Worm (Caenorhabditis elegans) whole organism, L1 larva: ENCODE measurements around the gene exc-5.

Experiments
- ceh-88 ChIP-seq: fragments of 200-800 bp; sonication (Bioruptor generic); IDR thresholded peaks from 2 replicates; pipeline ENCODE4 v1.3.6; 2022; ENCODE audit warnings: missing genetic modification characterization, missing compliant biosample characterization
- dpl-1 ChIP-seq, 3 experiments: fragments of 150-350 bp in 2 of 3; sonication (generic microtip) in 1 of 3; optimal IDR thresholded peaks; 2 replicates each; lab custom pipeline; 2014 to 2017; ENCODE audit warnings: missing biosample characterization in 3 of 3, missing genetic modification characterization in 3 of 3, missing genetic modification reagents in 3 of 3
- dsc-1 ChIP-seq: sonication (generic microtip); optimal IDR thresholded peaks from 2 replicates; lab custom pipeline; 2016; ENCODE audit warnings: mild to moderate bottlenecking, missing genetic modification characterization, missing compliant biosample characterization
- efl-1 ChIP-seq, 4 experiments: fragments of 150-350 bp; optimal IDR thresholded peaks in 3 of 4; peaks in 1 of 4; 1 replicate in 1 of 4; 2 replicates in 3 of 4; lab custom pipeline; 2014; ENCODE audit warnings: missing biosample characterization in 2 of 4, missing genetic modification characterization in 2 of 4, missing genetic modification reagents in 2 of 4
- elt-3 ChIP-seq, 6 experiments: fragments of 150-350 bp in 1 of 6; sonication (generic microtip); optimal IDR thresholded peaks; 2 replicates each; lab custom pipeline; 2017 to 2018; ENCODE audit warnings: missing biosample characterization in 6 of 6, missing genetic modification characterization in 6 of 6, inconsistent platforms in 1 of 6
- ets-5 ChIP-seq: fragments of 200-800 bp; sonication (Bioruptor generic); IDR thresholded peaks from 2 replicates; pipeline ENCODE4 v1.3.6; 2022; ENCODE audit warnings: missing genetic modification characterization, missing compliant biosample characterization
- fkh-10 ChIP-seq: sonication (generic microtip); optimal IDR thresholded peaks from 2 replicates; lab custom pipeline; 2017; ENCODE audit warnings: missing biosample characterization, missing genetic modification reagents, missing genetic modification characterization
- fkh-4 ChIP-seq: sonication (generic microtip); optimal IDR thresholded peaks from 2 replicates; lab custom pipeline; 2016; ENCODE audit warnings: missing compliant biosample characterization, missing genetic modification characterization, borderline replicate concordance
- fkh-8 ChIP-seq: sonication (generic microtip); optimal IDR thresholded peaks from 2 replicates; lab custom pipeline; 2016; ENCODE audit warnings: mild to moderate bottlenecking, missing genetic modification characterization, missing compliant biosample characterization
- grh-1 ChIP-seq: fragments of 200-800 bp; sonication (Bioruptor generic); IDR thresholded peaks from 2 replicates; pipeline ENCODE4 v1.3.6; 2022; ENCODE audit warnings: missing genetic modification reagents, missing genetic modification characterization, missing compliant biosample characterization
- hlh-17 ChIP-seq: fragments of 200-800 bp; sonication (Bioruptor generic); optimal IDR thresholded peaks from 2 replicates; lab custom pipeline; 2018; ENCODE audit warnings: missing genetic modification characterization, mild to moderate bottlenecking, missing compliant biosample characterization, moderate library complexity, borderline replicate concordance
- hlh-4 ChIP-seq: sonication (generic microtip); optimal IDR thresholded peaks from 2 replicates; lab custom pipeline; 2016; ENCODE audit warnings: mild to moderate bottlenecking, missing genetic modification characterization, missing compliant biosample characterization
- irx-1 ChIP-seq: sonication (generic microtip); optimal IDR thresholded peaks from 2 replicates; lab custom pipeline; 2016; ENCODE audit warnings: missing genetic modification characterization, missing compliant biosample characterization
- jun-1 ChIP-seq: fragments of 150-350 bp; optimal IDR thresholded peaks from 2 replicates; lab custom pipeline; 2014; ENCODE audit warnings: missing biosample characterization, missing genetic modification reagents, missing genetic modification characterization
- lin-13 ChIP-seq: fragments of 150-350 bp; optimal IDR thresholded peaks from 2 replicates; lab custom pipeline; 2014; ENCODE audit warnings: missing biosample characterization, missing genetic modification reagents, missing genetic modification characterization
- lin-15B ChIP-seq: fragments of 150-350 bp; sonication (generic microtip); optimal IDR thresholded peaks from 3 replicates; lab custom pipeline; 2014; ENCODE audit warnings: missing biosample characterization, missing genetic modification characterization
- lin-35 ChIP-seq, 2 experiments: fragments of 150-350 bp; optimal IDR thresholded peaks; 2 replicates each; lab custom pipeline; 2014; ENCODE audit warnings: missing biosample characterization in 2 of 2, missing genetic modification characterization in 2 of 2, missing genetic modification reagents in 2 of 2
- lsy-2 ChIP-seq, 2 experiments: fragments of 150-350 bp; optimal IDR thresholded peaks; 2 replicates each; lab custom pipeline; 2014; ENCODE audit warnings: missing biosample characterization in 2 of 2, missing genetic modification characterization in 2 of 2
- mab-9 ChIP-seq: fragments of 200-800 bp; sonication (Bioruptor generic); IDR thresholded peaks from 2 replicates; pipeline ENCODE4 v1.3.6; 2022; ENCODE audit warnings: missing genetic modification reagents, missing genetic modification characterization, missing compliant biosample characterization
- mdl-1 ChIP-seq, 2 experiments: fragments of 150-350 bp; optimal IDR thresholded peaks; 2 replicates each; lab custom pipeline; 2014 to 2017; ENCODE audit warnings: missing biosample characterization in 2 of 2, missing genetic modification characterization in 2 of 2, inconsistent platforms in 1 of 2
- nhr-20 ChIP-seq: sonication (generic microtip); optimal IDR thresholded peaks from 2 replicates; lab custom pipeline; 2016; ENCODE audit warnings: mild to moderate bottlenecking, missing genetic modification characterization, missing compliant biosample characterization
- nhr-237 ChIP-seq: fragments of 150-350 bp; optimal IDR thresholded peaks from 2 replicates; lab custom pipeline; 2014; ENCODE audit warnings: missing biosample characterization, missing genetic modification characterization
- nhr-47 ChIP-seq: sonication (generic microtip); optimal IDR thresholded peaks from 2 replicates; lab custom pipeline; 2016; ENCODE audit warnings: mild to moderate bottlenecking, missing genetic modification characterization, moderate library complexity, missing compliant biosample characterization
- nhr-71 ChIP-seq: sonication (generic microtip); optimal IDR thresholded peaks from 2 replicates; lab custom pipeline; 2016; ENCODE audit warnings: mild to moderate bottlenecking, missing genetic modification characterization, moderate library complexity, missing compliant biosample characterization
- nhr-76 ChIP-seq: sonication (generic microtip); optimal IDR thresholded peaks from 2 replicates; lab custom pipeline; 2017; ENCODE audit warnings: missing biosample characterization, missing genetic modification characterization
- nhr-77 ChIP-seq: fragments of 150-350 bp; optimal IDR thresholded peaks from 2 replicates; lab custom pipeline; 2014; ENCODE audit warnings: missing biosample characterization, missing genetic modification characterization
- nhr-90 ChIP-seq: sonication (generic microtip); optimal IDR thresholded peaks from 2 replicates; lab custom pipeline; 2016; ENCODE audit warnings: mild to moderate bottlenecking, missing genetic modification characterization, missing compliant biosample characterization; ENCODE audit not compliant: poor library complexity
- pag-3 ChIP-seq: sonication (generic microtip); optimal IDR thresholded peaks from 2 replicates; lab custom pipeline; 2017; ENCODE audit warnings: missing genetic modification characterization, mild to moderate bottlenecking, missing compliant biosample characterization, antibody characterized with exemption, borderline replicate concordance; ENCODE audit not compliant: insufficient read depth
- pqm-1 ChIP-seq: sonication (generic microtip); optimal IDR thresholded peaks from 3 replicates; lab custom pipeline; 2017; ENCODE audit warnings: missing biosample characterization, missing genetic modification characterization
- rnt-1 ChIP-seq: sonication (generic microtip); optimal IDR thresholded peaks from 2 replicates; lab custom pipeline; 2016; ENCODE audit warnings: mild to moderate bottlenecking, missing genetic modification characterization, moderate library complexity, missing compliant biosample characterization
- snu-23 ChIP-seq: sonication (generic microtip); optimal IDR thresholded peaks from 2 replicates; lab custom pipeline; 2016; ENCODE audit warnings: missing genetic modification characterization, missing compliant biosample characterization
- tbx-2 ChIP-seq: sonication (generic microtip); optimal IDR thresholded peaks from 2 replicates; lab custom pipeline; 2016; ENCODE audit warnings: missing genetic modification characterization, missing compliant biosample characterization
- unc-86 ChIP-seq: sonication (generic microtip); optimal IDR thresholded peaks from 2 replicates; lab custom pipeline; 2016; ENCODE audit warnings: missing genetic modification characterization, missing compliant biosample characterization
- unc-98 ChIP-seq: fragments of 200-800 bp; sonication (Bioruptor generic); IDR thresholded peaks from 2 replicates; pipeline ENCODE4 v1.3.6; 2022; ENCODE audit warnings: missing genetic modification characterization, missing compliant biosample characterization
- vab-15 ChIP-seq: sonication (generic microtip); optimal IDR thresholded peaks from 2 replicates; lab custom pipeline; 2017; ENCODE audit warnings: missing genotype, mild to moderate bottlenecking, missing genetic modification characterization, missing compliant biosample characterization
- zag-1 ChIP-seq: fragments of 150-350 bp; optimal IDR thresholded peaks from 2 replicates; lab custom pipeline; 2014; ENCODE audit warnings: missing biosample characterization, missing genetic modification characterization

exc-5 gene

ce11 chrIV:8757729-8758128 lies 55.7 kb downstream of the exc-5 start (continued):
- TF ChIP-seq fkh-4 (no peak), rnt-1 (tag; lab: Kevin White, UChicago) (peak; percentile 33), nhr-90 (tag; lab: Kevin White, UChicago) (no peak), nhr-47 (tag; lab: Kevin White, UChicago) (no peak), hlh-17 (no peak), pqm-1 (tag; lab: Kevin White, UChicago) (peak; percentile 82), dpl-1 (GFP tag; optimal IDR thresholded peaks at IDR 0.05; lab: Kevin White, UChicago) (no peak), lin-15B (no peak), lin-13 (no peak), snu-23 (peak; percentile 25), lsy-2 (tag; optimal IDR thresholded peaks at IDR 0.05; lab: Kevin White, UChicago) (peak in 1 of 2 experiments; percentile 38), fkh-8 (no peak)

ce11 chrIV:8754727-8755126 lies 58.7 kb downstream of the exc-5 start, which contains the start of gene elli-1:
Gene elli-1, minus strand, starts transcription at chrIV:8754827.
- no peak for TF ChIP-seq nhr-76
- no peak for TF ChIP-seq efl-1 (optimal IDR thresholded peaks at IDR 0.05; lab: Kevin White, UChicago)
- TF ChIP-seq efl-1 (GFP tag; optimal IDR thresholded peaks at IDR 0.05 in 1 of 2; lab: Kevin White, UChicago) = peak in 1 of 2 experiments; percentile 28

DNA sequence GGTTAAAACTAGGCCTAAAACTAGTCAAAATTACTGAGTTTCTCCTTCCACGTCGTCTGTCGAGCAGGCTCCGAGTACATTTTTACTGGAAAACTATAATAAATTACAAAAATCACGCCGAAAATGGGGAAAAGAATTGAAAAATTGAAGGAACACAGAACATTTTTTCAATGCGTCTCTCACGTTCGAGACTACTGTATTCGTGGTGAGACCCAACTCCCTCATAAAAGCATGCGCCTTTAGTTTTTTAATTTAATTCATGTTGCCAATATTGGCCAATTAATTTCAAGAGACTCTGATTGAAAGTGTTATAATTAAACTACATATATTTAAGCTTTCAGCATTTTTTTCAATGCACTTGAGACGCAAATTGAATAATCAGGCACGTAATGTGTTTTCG lies 59.3 kb downstream of the exc-5 start:
- no peak for TF ChIP-seq elt-3 (tag; optimal IDR thresholded peaks at IDR 0.05; lab: Kevin White, UChicago)
- no peak for TF ChIP-seq nhr-20 (tag; lab: Kevin White, UChicago)
- TF ChIP-seq unc-86 (tag; lab: Kevin White, UChicago) = no peak
- no peak for TF ChIP-seq mab-9 (GFP tag; lab: Robert Waterston, UW)
- no peak for TF ChIP-seq nhr-237 (tag; lab: Kevin White, UChicago)
- no peak for TF ChIP-seq pag-3 (tag; lab: Kevin White, UChicago)
- no peak for TF ChIP-seq jun-1 (tag; lab: Kevin White, UChicago)
- no peak for TF ChIP-seq zag-1 (tag; lab: Kevin White, UChicago)
- TF ChIP-seq tbx-2 (tag; lab: Kevin White, UChicago) = no peak
- no peak for TF ChIP-seq dsc-1
- TF ChIP-seq ceh-88 (GFP tag; lab: Robert Waterston, UW) = no peak
- TF ChIP-seq unc-98 (GFP tag; lab: Robert Waterston, UW) = no peak
- TF ChIP-seq vab-15 = no peak
- TF ChIP-seq nhr-77 = no peak
- no peak for TF ChIP-seq fkh-10 (GFP tag; lab: Kevin White, UChicago)
- TF ChIP-seq mdl-1 (tag; optimal IDR thresholded peaks at IDR 0.05; lab: Kevin White, UChicago) = no peak
- no peak for TF ChIP-seq nhr-71 (tag; lab: Kevin White, UChicago)
- no peak for TF ChIP-seq hlh-4 (tag; lab: Kevin White, UChicago)
- TF ChIP-seq ets-5 = no peak

ce11 chrIV:8752492-8752891 lies 61.0 kb downstream of the exc-5 start:
- no peak for TF ChIP-seq lin-35 (GFP tag; optimal IDR thresholded peaks at IDR 0.05; lab: Kevin White, UChicago)
- TF ChIP-seq fkh-10 (GFP tag; lab: Kevin White, UChicago) = no peak
- no peak for TF ChIP-seq nhr-77
- TF ChIP-seq grh-1 = no peak
- no peak for TF ChIP-seq irx-1 (tag; lab: Kevin White, UChicago)
